Worm (Caenorhabditis elegans) whole organism, L3 larva: ENCODE data around the gene immt-2.

ENCODE experiments used
- egl-5 ChIP-seq: fragments of 150-350 bp; optimal IDR thresholded peaks from 2 replicates; lab custom pipeline; 2017; ENCODE audit warnings: missing biosample characterization, missing genetic modification reagents, missing genetic modification characterization, inconsistent platforms
- elt-3 ChIP-seq, 3 experiments: fragments of 150-350 bp in 1 of 3; sonication (generic microtip) in 2 of 3; optimal IDR thresholded peaks; 2 replicates in 2 of 3; 4 replicates in 1 of 3; lab custom pipeline; 2014 to 2017; ENCODE audit warnings: missing biosample characterization in 3 of 3, missing genetic modification characterization in 3 of 3
- jun-1 ChIP-seq: fragments of 150-350 bp; optimal IDR thresholded peaks from 2 replicates; lab custom pipeline; 2014; ENCODE audit warnings: missing biosample characterization, missing genetic modification reagents, missing genetic modification characterization
- unc-62 ChIP-seq: fragments of 150-350 bp; sonication (generic microtip); optimal IDR thresholded peaks from 4 replicates; lab custom pipeline; 2014; ENCODE audit warnings: missing biosample characterization, missing genetic modification reagents, missing genetic modification characterization

DNA sequence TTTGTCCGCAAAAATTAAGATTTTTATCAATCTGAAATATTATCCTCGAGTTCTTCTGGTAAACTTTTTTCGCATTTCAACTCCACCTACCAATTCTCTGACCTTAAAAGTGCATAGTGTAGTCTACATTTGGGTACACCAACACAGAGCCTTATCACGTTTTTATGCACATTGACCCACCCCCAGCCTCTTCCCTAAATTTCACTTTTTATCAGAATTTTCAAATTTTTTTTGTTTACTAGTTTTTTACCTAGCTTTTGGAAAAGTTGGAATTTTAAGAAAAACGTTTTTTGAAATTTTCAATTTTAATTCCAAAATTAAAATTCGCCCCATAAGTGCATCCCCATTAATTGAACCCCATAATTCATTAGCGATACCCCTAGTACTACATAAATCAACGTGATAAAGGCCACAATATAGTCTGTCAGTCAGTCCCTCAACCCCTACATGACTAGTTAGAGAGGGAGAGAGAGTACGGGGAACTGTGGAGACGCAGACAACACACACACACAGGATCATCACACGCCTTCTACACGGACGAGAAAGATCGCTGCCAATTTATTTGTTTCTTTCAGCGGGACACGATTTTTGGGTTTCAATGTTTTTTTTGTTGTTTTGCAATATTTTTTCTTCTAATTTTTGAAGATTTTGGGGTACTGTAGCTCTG lies 25.6 kb downstream of the immt-2 start:
- TF ChIP-seq elt-3 (tag; optimal IDR thresholded peaks at IDR 0.05; lab: Kevin White, UChicago) (no peak), egl-5 (tag; lab: Kevin White, UChicago) (no peak), jun-1 (tag; lab: Kevin White, UChicago) (no peak), unc-62 (GFP tag; lab: Kevin White, UChicago) (peak; percentile 43)
